Fruit fly (Drosophila melanogaster) whole organism, prepupa: Measurements from ENCODE around the gene PKD.

Experiments
- Blimp-1 ChIP-seq: fragments of 200-800 bp; sonication (Bioruptor generic); optimal IDR thresholded peaks from 3 replicates; lab custom pipeline; 2017; ENCODE audit warnings: missing biosample characterization, missing genetic modification characterization, mild to moderate bottlenecking, moderate library complexity, missing genetic modification reagents
- CG10631 ChIP-seq: fragments of 200-800 bp; sonication (Bioruptor generic); optimal IDR thresholded peaks from 2 replicates; lab custom pipeline; 2016; ENCODE audit warnings: missing biosample characterization, missing genetic modification characterization
- CG10669 ChIP-seq: fragments of 200-800 bp; sonication (Bioruptor generic); optimal IDR thresholded peaks from 3 replicates; lab custom pipeline; 2018; ENCODE audit warnings: missing biosample characterization, mild to moderate bottlenecking, missing genetic modification characterization, moderate library complexity
- CG11294 ChIP-seq: fragments of 200-800 bp; sonication (Bioruptor generic); IDR thresholded peaks from 2 replicates; pipeline ENCODE4 v1.3.6; 2022; ENCODE audit warnings: missing biosample characterization, missing genetic modification characterization
- CG11762 ChIP-seq: fragments of 200-800 bp; sonication (Bioruptor generic); optimal IDR thresholded peaks from 3 replicates; lab custom pipeline; 2016; ENCODE audit warnings: missing biosample characterization, missing genetic modification characterization; ENCODE audit not compliant: insufficient read depth
- CG11902 ChIP-seq: fragments of 200-800 bp; sonication (Bioruptor generic); optimal IDR thresholded peaks from 3 replicates; lab custom pipeline; 2016; ENCODE audit warnings: missing biosample characterization, missing genetic modification characterization
- CG15336 ChIP-seq: fragments of 200-800 bp; sonication (Bioruptor generic); IDR thresholded peaks from 2 replicates; pipeline ENCODE4 v1.3.6; 2022; ENCODE audit warnings: missing biosample characterization, missing genetic modification characterization
- CG1621 ChIP-seq: fragments of 200-800 bp; sonication (Bioruptor generic); optimal IDR thresholded peaks from 3 replicates; lab custom pipeline; 2018; ENCODE audit warnings: missing biosample characterization, mild to moderate bottlenecking, missing genetic modification characterization
- CG3032 ChIP-seq: fragments of 200-800 bp; optimal IDR thresholded peaks from 2 replicates; lab custom pipeline; 2019; ENCODE audit warnings: missing biosample characterization, mild to moderate bottlenecking, missing genetic modification characterization, moderate library complexity
- CG31627 ChIP-seq: fragments of 200-800 bp; sonication (Bioruptor generic); optimal IDR thresholded peaks from 3 replicates; lab custom pipeline; 2016; ENCODE audit warnings: missing biosample characterization, missing genetic modification characterization
- CG32006 ChIP-seq: fragments of 200-800 bp; sonication (Bioruptor generic); optimal IDR thresholded peaks from 3 replicates; lab custom pipeline; 2017; ENCODE audit warnings: missing biosample characterization, mild to moderate bottlenecking, missing genetic modification characterization
- CG34406 ChIP-seq: fragments of 200-800 bp; sonication (Bioruptor generic); optimal IDR thresholded peaks from 3 replicates; lab custom pipeline; 2016; ENCODE audit warnings: missing biosample characterization, missing genetic modification characterization
- CG4318 ChIP-seq: fragments of 200-800 bp; sonication (Bioruptor generic); optimal IDR thresholded peaks from 3 replicates; lab custom pipeline; 2017; ENCODE audit warnings: missing biosample characterization, mild to moderate bottlenecking, missing genetic modification characterization
- CG6276 ChIP-seq: fragments of 200-800 bp; sonication (Bioruptor generic); optimal IDR thresholded peaks from 2 replicates; lab custom pipeline; 2017; ENCODE audit warnings: missing biosample characterization, mild to moderate bottlenecking, missing genetic modification characterization
- CG6792 ChIP-seq: fragments of 200-800 bp; sonication (Bioruptor generic); optimal IDR thresholded peaks from 3 replicates; lab custom pipeline; 2016; ENCODE audit warnings: missing biosample characterization, missing genetic modification characterization
- CG6854 ChIP-seq: fragments of 200-800 bp; sonication (Bioruptor generic); optimal IDR thresholded peaks from 2 replicates; lab custom pipeline; 2017; ENCODE audit warnings: missing biosample characterization, mild to moderate bottlenecking, missing genetic modification characterization
- CG7368 ChIP-seq: fragments of 200-800 bp; sonication (Bioruptor generic); optimal IDR thresholded peaks from 3 replicates; lab custom pipeline; 2016; ENCODE audit warnings: missing biosample characterization, missing genetic modification characterization
- CG8119 ChIP-seq: fragments of 200-800 bp; sonication (Bioruptor generic); IDR thresholded peaks from 3 replicates; pipeline ENCODE4 v1.3.6; 2022; ENCODE audit warnings: missing biosample characterization, missing genetic modification characterization
- CG8319 ChIP-seq: fragments of 200-800 bp; sonication (Bioruptor generic); optimal IDR thresholded peaks from 3 replicates; lab custom pipeline; 2016; ENCODE audit warnings: missing biosample characterization, missing genetic modification characterization
- Eip93F ChIP-seq: fragments of 200-800 bp; sonication (Bioruptor generic); optimal IDR thresholded peaks from 2 replicates; lab custom pipeline; 2016; ENCODE audit warnings: missing biosample characterization, mild to moderate bottlenecking, missing genetic modification characterization
- Ets21C ChIP-seq: fragments of 200-800 bp; sonication (Bioruptor generic); optimal IDR thresholded peaks from 3 replicates; lab custom pipeline; 2016; ENCODE audit warnings: missing biosample characterization, missing genetic modification characterization
- Ets96B ChIP-seq: fragments of 200-800 bp; optimal IDR thresholded peaks from 2 replicates; lab custom pipeline; 2019; ENCODE audit warnings: missing biosample characterization, mild to moderate bottlenecking, missing genetic modification characterization, moderate library complexity
- Hr38 ChIP-seq: sonication (Bioruptor generic); optimal IDR thresholded peaks from 2 replicates; lab custom pipeline; 2016; ENCODE audit warnings: missing biosample characterization, missing genetic modification characterization
- Hr39 ChIP-seq: fragments of 200-800 bp; sonication (Bioruptor generic); optimal IDR thresholded peaks from 2 replicates; lab custom pipeline; 2016; ENCODE audit warnings: missing biosample characterization, missing genetic modification characterization
- Hr4 ChIP-seq: fragments of 200-800 bp; sonication (Bioruptor generic); optimal IDR thresholded peaks from 3 replicates; lab custom pipeline; 2016; ENCODE audit warnings: missing biosample characterization, missing genetic modification characterization
- Lpt ChIP-seq: fragments of 200-800 bp; sonication (Bioruptor generic); optimal IDR thresholded peaks from 3 replicates; lab custom pipeline; 2016; ENCODE audit warnings: missing biosample characterization, missing genetic modification characterization
- Met ChIP-seq: fragments of 200-800 bp; sonication (Bioruptor generic); optimal IDR thresholded peaks from 3 replicates; lab custom pipeline; 2016; ENCODE audit warnings: missing biosample characterization, missing genetic modification characterization
- OdsH ChIP-seq: fragments of 200-800 bp; sonication (Bioruptor generic); optimal IDR thresholded peaks from 3 replicates; lab custom pipeline; 2016; ENCODE audit warnings: missing biosample characterization, missing genetic modification characterization
- Smox ChIP-seq: fragments of 200-800 bp; sonication (Bioruptor generic); optimal IDR thresholded peaks from 3 replicates; lab custom pipeline; 2016; ENCODE audit warnings: missing biosample characterization, missing genetic modification characterization
- Sox14 ChIP-seq: fragments of 200-800 bp; sonication (Bioruptor generic); optimal IDR thresholded peaks from 3 replicates; lab custom pipeline; 2016; ENCODE audit warnings: missing biosample characterization, missing genetic modification characterization
- Sox15 ChIP-seq: fragments of 200-800 bp; sonication (Bioruptor generic); optimal IDR thresholded peaks from 3 replicates; lab custom pipeline; 2016; ENCODE audit warnings: missing biosample characterization, missing genetic modification characterization
- acj6 ChIP-seq: fragments of 200-800 bp; sonication (Bioruptor generic); optimal IDR thresholded peaks from 3 replicates; lab custom pipeline; 2016; ENCODE audit warnings: missing biosample characterization, missing genetic modification characterization
- cyc ChIP-seq: fragments of 200-800 bp; sonication (Bioruptor generic); optimal IDR thresholded peaks from 3 replicates; lab custom pipeline; 2016; ENCODE audit warnings: missing biosample characterization, missing genetic modification characterization
- dac ChIP-seq: fragments of 200-800 bp; sonication (Bioruptor generic); optimal IDR thresholded peaks from 2 replicates; lab custom pipeline; 2017; ENCODE audit warnings: missing biosample characterization, mild to moderate bottlenecking, missing genetic modification characterization
- eg ChIP-seq: fragments of 200-800 bp; sonication (Bioruptor generic); IDR thresholded peaks from 3 replicates; pipeline ENCODE4 v1.3.6; 2022; ENCODE audit warnings: missing biosample characterization, missing genetic modification characterization
- esn ChIP-seq: fragments of 200-800 bp; sonication (Bioruptor generic); optimal IDR thresholded peaks from 2 replicates; lab custom pipeline; 2016; ENCODE audit warnings: missing biosample characterization, mild to moderate bottlenecking, missing genetic modification characterization, moderate library complexity
- fd59A ChIP-seq: fragments of 200-800 bp; sonication (Bioruptor generic); optimal IDR thresholded peaks from 2 replicates; lab custom pipeline; 2017; ENCODE audit warnings: missing biosample characterization, mild to moderate bottlenecking, missing genetic modification characterization, missing genetic modification reagents
- fkh ChIP-seq: fragments of 200-800 bp; sonication (Bioruptor generic); optimal IDR thresholded peaks from 3 replicates; lab custom pipeline; 2017; ENCODE audit warnings: missing biosample characterization, mild to moderate bottlenecking, missing genetic modification characterization, moderate library complexity
- lz ChIP-seq: fragments of 200-800 bp; sonication (Bioruptor generic); optimal IDR thresholded peaks from 3 replicates; lab custom pipeline; 2016; ENCODE audit warnings: missing biosample characterization, missing genetic modification characterization
- net ChIP-seq: fragments of 200-800 bp; sonication (Bioruptor generic); optimal IDR thresholded peaks from 3 replicates; lab custom pipeline; 2016; ENCODE audit warnings: missing biosample characterization, missing genetic modification characterization
- pdm3 ChIP-seq: fragments of 200-800 bp; sonication (Bioruptor generic); optimal IDR thresholded peaks from 3 replicates; lab custom pipeline; 2016; ENCODE audit warnings: missing biosample characterization, missing genetic modification characterization
- salr ChIP-seq, 2 experiments: fragments of 200-800 bp; sonication (Bioruptor generic); optimal IDR thresholded peaks; 3 replicates each; lab custom pipeline; 2016 to 2018; ENCODE audit warnings: missing biosample characterization in 2 of 2, missing genetic modification characterization in 2 of 2, mild to moderate bottlenecking in 1 of 2
- ss ChIP-seq, 2 experiments: fragments of 200-800 bp; sonication (Bioruptor generic); optimal IDR thresholded peaks; 2 replicates in 1 of 2; 3 replicates in 1 of 2; lab custom pipeline; 2017 to 2018; ENCODE audit warnings: mild to moderate bottlenecking in 2 of 2, missing biosample characterization in 2 of 2, missing genetic modification characterization in 2 of 2, moderate library complexity in 1 of 2
- svp ChIP-seq: fragments of 200-800 bp; sonication (Bioruptor generic); peaks from one replicate; lab custom pipeline; 2016; ENCODE audit warnings: missing biosample characterization, missing genetic modification characterization
- topi ChIP-seq: fragments of 200-800 bp; sonication (Bioruptor generic); optimal IDR thresholded peaks from 3 replicates; lab custom pipeline; 2016; ENCODE audit warnings: missing biosample characterization, missing genetic modification characterization
- vri ChIP-seq: fragments of 200-800 bp; sonication (Bioruptor generic); optimal IDR thresholded peaks from 3 replicates; lab custom pipeline; 2016; ENCODE audit warnings: missing biosample characterization, mild to moderate bottlenecking, missing genetic modification characterization

The PKD gene

DNA sequence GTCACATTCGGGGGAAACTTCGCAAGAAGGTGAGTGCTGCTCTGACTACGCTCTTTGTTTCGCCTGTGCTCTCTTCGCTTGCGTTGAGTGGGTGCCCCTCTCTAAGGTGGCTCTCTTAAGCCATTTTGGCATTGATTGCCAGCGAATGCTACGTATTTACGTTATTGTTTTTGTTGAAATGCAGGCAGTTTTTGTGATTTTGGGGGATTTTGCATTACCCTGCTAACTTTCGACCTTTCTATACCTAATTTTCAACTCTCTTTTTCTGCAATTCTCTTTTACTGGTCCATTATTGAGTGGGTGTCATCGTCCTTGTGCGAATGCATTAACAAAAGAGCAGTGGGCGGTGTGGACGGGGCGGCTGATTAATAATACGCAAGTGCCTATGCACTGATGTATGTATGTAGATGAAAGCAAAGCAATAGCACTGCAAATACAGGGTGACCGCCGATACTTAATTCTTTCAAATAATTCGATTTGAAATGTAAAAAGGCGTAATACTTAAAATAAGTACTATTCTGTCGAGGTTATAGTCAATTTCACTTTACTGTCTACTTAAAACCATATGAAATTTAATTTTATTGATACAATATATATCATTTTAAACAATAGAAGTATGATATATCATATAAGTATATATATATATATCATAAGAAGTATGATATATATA lies 39.0 kb downstream of the PKD start (continued):
- TF ChIP-seq Smox (GFP tag; lab: Kevin White, UChicago) (no peak), Hr4 (GFP tag; lab: Kevin White, UChicago) (no peak), CG11762 (GFP tag; lab: Kevin White, UChicago) (no peak), CG8119 (GFP tag; lab: Robert Waterston, UW) (peak; percentile 70; the same call in 2 of the 3 replicates), CG6854 (GFP tag; lab: Kevin White, UChicago) (peak; percentile 15), salr (GFP tag; optimal IDR thresholded peaks at IDR 0.05; lab: Kevin White, UChicago) (no peak), CG7368 (no peak), CG6276 (GFP tag; lab: Kevin White, UChicago) (no peak), net (GFP tag; lab: Kevin White, UChicago) (peak; percentile 37), CG10669 (no peak), CG34406 (GFP tag; lab: Kevin White, UChicago) (peak; percentile 63), CG8319 (GFP tag; lab: Kevin White, UChicago) (no peak), CG6792 (peak; percentile 1), fd59A (no peak), Lpt (GFP tag; lab: Kevin White, UChicago) (no peak), topi (no peak), esn (peak; percentile 20), svp (GFP tag; lab: Kevin White, UChicago) (no peak), CG11902 (GFP tag; lab: Kevin White, UChicago) (no peak), CG15336 (GFP tag; lab: Robert Waterston, UW) (peak; percentile 75), Eip93F (GFP tag; lab: Kevin White, UChicago) (no peak), ss (GFP tag; optimal IDR thresholded peaks at IDR 0.05; lab: Kevin White, UChicago) (peak in 1 of 2 experiments; percentile 27), dac (GFP tag; lab: Kevin White, UChicago) (no peak), Ets96B (tag; lab: Kevin White, UChicago) (peak; percentile 26), Sox14 (GFP tag; lab: Kevin White, UChicago) (peak; percentile 33), lz (peak; percentile 2)

DNA sequence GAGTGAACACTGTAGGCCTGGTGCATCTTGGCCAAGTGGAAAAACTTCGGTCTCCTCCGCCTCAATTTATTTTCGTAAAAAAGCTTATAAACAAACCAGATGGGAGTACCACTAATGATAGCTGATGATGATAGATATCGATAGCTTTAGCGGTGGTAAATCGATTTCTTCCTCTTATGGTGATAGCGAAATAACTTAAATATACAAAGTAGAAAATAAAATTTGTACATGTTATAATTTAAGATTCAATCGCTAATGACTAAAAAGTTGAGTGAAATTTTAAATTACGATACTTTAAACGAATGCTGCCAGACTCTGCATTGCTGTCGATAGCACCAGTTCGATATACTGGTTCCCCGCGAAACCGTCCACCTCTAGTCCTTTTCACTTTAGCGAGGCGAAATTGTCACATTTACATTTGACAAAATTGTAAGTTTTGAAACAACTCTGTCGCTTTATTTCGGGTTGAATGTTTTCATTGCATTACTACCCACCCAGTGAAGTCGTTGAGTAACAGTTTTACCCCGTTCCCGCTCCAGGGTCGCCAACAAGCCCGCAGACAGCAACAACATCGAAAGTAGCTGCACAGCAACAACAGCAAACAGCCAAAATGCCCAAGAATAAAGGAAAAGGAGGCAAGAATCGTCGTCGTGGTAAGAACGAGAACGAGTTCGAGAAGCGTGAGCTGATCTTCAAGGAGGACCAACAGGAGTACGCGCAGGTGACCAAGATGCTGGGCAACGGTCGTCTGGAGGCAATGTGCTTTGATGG lies 39.7 kb downstream of the PKD start, which contains the start of the genes Vps39 and eIF1A:
Gene Vps39 (minus strand): TSS at position 119 of the 771 bp plus-strand sequence.
Gene eIF1A (plus strand): TSS at position 338 of the 771 bp plus-strand sequence.
- TF ChIP-seq CG3032 (no peak), svp (GFP tag; lab: Kevin White, UChicago) (no peak), Ets21C (GFP tag; lab: Kevin White, UChicago) (no peak), CG8119 (GFP tag; lab: Robert Waterston, UW) (no peak), CG7368 (no peak), Sox14 (GFP tag; lab: Kevin White, UChicago) (peak; percentile 17), Hr38 (GFP tag; lab: Kevin White, UChicago) (no peak), Met (GFP tag; lab: Kevin White, UChicago) (no peak), vri (GFP tag; lab: Kevin White, UChicago) (no peak), Blimp-1 (GFP tag; lab: Kevin White, UChicago) (no peak), esn (peak; percentile 29), salr (GFP tag; optimal IDR thresholded peaks at IDR 0.05; lab: Kevin White, UChicago) (no peak), CG6792 (no peak), topi (no peak), acj6 (GFP tag; lab: Kevin White, UChicago) (peak; percentile 30), CG31627 (peak; percentile 17), CG11902 (GFP tag; lab: Kevin White, UChicago) (no peak), Ets96B (tag; lab: Kevin White, UChicago) (no peak), Hr39 (GFP tag; lab: Kevin White, UChicago) (no peak), pdm3 (GFP tag; lab: Kevin White, UChicago) (no peak), Eip93F (GFP tag; lab: Kevin White, UChicago) (peak; percentile 42), CG4318 (GFP tag; lab: Kevin White, UChicago) (no peak), Smox (GFP tag; lab: Kevin White, UChicago) (no peak), eg (no peak), CG32006 (no peak), CG11294 (GFP tag; lab: Robert Waterston, UW) (no peak), lz (peak; percentile 36), CG10631 (GFP tag; lab: Kevin White, UChicago) (no peak), Hr4 (GFP tag; lab: Kevin White, UChicago) (peak; percentile 42), CG1621 (tag; lab: Kevin White, UChicago) (no peak), CG6854 (GFP tag; lab: Kevin White, UChicago) (no peak), fkh (GFP tag; lab: Kevin White, UChicago) (no peak), cyc (GFP tag; lab: Kevin White, UChicago) (peak; percentile 32), CG34406 (GFP tag; lab: Kevin White, UChicago) (no peak), Sox15 (no peak), OdsH (GFP tag; lab: Kevin White, UChicago) (no peak)
